Worm (Caenorhabditis elegans): Measurements from ENCODE around the gene Y44A6C.1.

ce11 chrV:20670625-20671024 lies 43.1 kb upstream of the Y44A6C.1 start:
- no peak for TF ChIP-seq tab-1 (GFP tag; IDR thresholded peaks at IDR 0.05)
- no peak for TF ChIP-seq med-1 (GFP tag; optimal IDR thresholded peaks at IDR 0.05; ENCODE audit: insufficient read depth)
- no peak for TF ChIP-seq ref-1 (GFP tag; conservative IDR thresholded peaks at IDR 0.05)
- TF ChIP-seq cog-1 (tag; optimal IDR thresholded peaks at IDR 0.05): no peak
- no peak for TF ChIP-seq flt-1 (GFP tag; IDR thresholded peaks at IDR 0.05)
- no peak for TF ChIP-seq klf-2 (GFP tag; conservative IDR thresholded peaks at IDR 0.05)
- no peak for TF ChIP-seq T22C8.4 (GFP tag; IDR thresholded peaks at IDR 0.05)
- TF ChIP-seq ztf-29 (GFP tag; IDR thresholded peaks at IDR 0.05): no peak

Data from whole organism, midembryonic.